Fruit fly (Drosophila melanogaster) whole organism, prepupa: ENCODE measurements around the gene GatB.

Experiments used
- Blimp-1 ChIP-seq: fragments of 200-800 bp; sonication (Bioruptor generic); optimal IDR thresholded peaks from 3 replicates; lab custom pipeline; 2017; ENCODE audit warnings: missing biosample characterization, missing genetic modification characterization, mild to moderate bottlenecking, moderate library complexity, missing genetic modification reagents
- CG10631 ChIP-seq: fragments of 200-800 bp; sonication (Bioruptor generic); optimal IDR thresholded peaks from 2 replicates; lab custom pipeline; 2016; ENCODE audit warnings: missing biosample characterization, missing genetic modification characterization
- CG10669 ChIP-seq: fragments of 200-800 bp; sonication (Bioruptor generic); optimal IDR thresholded peaks from 3 replicates; lab custom pipeline; 2018; ENCODE audit warnings: missing biosample characterization, mild to moderate bottlenecking, missing genetic modification characterization, moderate library complexity
- CG11294 ChIP-seq: fragments of 200-800 bp; sonication (Bioruptor generic); IDR thresholded peaks from 2 replicates; pipeline ENCODE4 v1.3.6; 2022; ENCODE audit warnings: missing biosample characterization, missing genetic modification characterization
- CG11762 ChIP-seq: fragments of 200-800 bp; sonication (Bioruptor generic); optimal IDR thresholded peaks from 3 replicates; lab custom pipeline; 2016; ENCODE audit warnings: missing biosample characterization, missing genetic modification characterization; ENCODE audit not compliant: insufficient read depth
- CG11902 ChIP-seq: fragments of 200-800 bp; sonication (Bioruptor generic); optimal IDR thresholded peaks from 3 replicates; lab custom pipeline; 2016; ENCODE audit warnings: missing biosample characterization, missing genetic modification characterization
- CG15336 ChIP-seq: fragments of 200-800 bp; sonication (Bioruptor generic); IDR thresholded peaks from 2 replicates; pipeline ENCODE4 v1.3.6; 2022; ENCODE audit warnings: missing biosample characterization, missing genetic modification characterization
- CG1621 ChIP-seq: fragments of 200-800 bp; sonication (Bioruptor generic); optimal IDR thresholded peaks from 3 replicates; lab custom pipeline; 2018; ENCODE audit warnings: missing biosample characterization, mild to moderate bottlenecking, missing genetic modification characterization
- CG16779 ChIP-seq: fragments of 200-800 bp; sonication (Bioruptor generic); optimal IDR thresholded peaks from 3 replicates; lab custom pipeline; 2017; ENCODE audit warnings: missing biosample characterization, mild to moderate bottlenecking, missing genetic modification characterization
- CG3032 ChIP-seq: fragments of 200-800 bp; optimal IDR thresholded peaks from 2 replicates; lab custom pipeline; 2019; ENCODE audit warnings: missing biosample characterization, mild to moderate bottlenecking, missing genetic modification characterization, moderate library complexity
- CG31627 ChIP-seq: fragments of 200-800 bp; sonication (Bioruptor generic); optimal IDR thresholded peaks from 3 replicates; lab custom pipeline; 2016; ENCODE audit warnings: missing biosample characterization, missing genetic modification characterization
- CG34406 ChIP-seq: fragments of 200-800 bp; sonication (Bioruptor generic); optimal IDR thresholded peaks from 3 replicates; lab custom pipeline; 2016; ENCODE audit warnings: missing biosample characterization, missing genetic modification characterization
- CG3919 ChIP-seq: fragments of 200-800 bp; sonication (Bioruptor generic); optimal IDR thresholded peaks from 3 replicates; lab custom pipeline; 2016; ENCODE audit warnings: missing biosample characterization, missing genetic modification characterization
- CG6163 ChIP-seq: fragments of 200-800 bp; sonication (Bioruptor generic); IDR thresholded peaks from 3 replicates; pipeline ENCODE4 v1.3.6; 2022; ENCODE audit warnings: missing biosample characterization, missing genetic modification characterization
- CG6276 ChIP-seq: fragments of 200-800 bp; sonication (Bioruptor generic); optimal IDR thresholded peaks from 2 replicates; lab custom pipeline; 2017; ENCODE audit warnings: missing biosample characterization, mild to moderate bottlenecking, missing genetic modification characterization
- CG6792 ChIP-seq: fragments of 200-800 bp; sonication (Bioruptor generic); optimal IDR thresholded peaks from 3 replicates; lab custom pipeline; 2016; ENCODE audit warnings: missing biosample characterization, missing genetic modification characterization
- CG6808 ChIP-seq: fragments of 200-800 bp; sonication (Bioruptor generic); optimal IDR thresholded peaks from 3 replicates; lab custom pipeline; 2017; ENCODE audit warnings: missing biosample characterization, missing genetic modification characterization, mild to moderate bottlenecking, moderate library complexity, missing genetic modification reagents
- CG7368 ChIP-seq: fragments of 200-800 bp; sonication (Bioruptor generic); optimal IDR thresholded peaks from 3 replicates; lab custom pipeline; 2016; ENCODE audit warnings: missing biosample characterization, missing genetic modification characterization
- CG8119 ChIP-seq: fragments of 200-800 bp; sonication (Bioruptor generic); IDR thresholded peaks from 3 replicates; pipeline ENCODE4 v1.3.6; 2022; ENCODE audit warnings: missing biosample characterization, missing genetic modification characterization
- CG8319 ChIP-seq: fragments of 200-800 bp; sonication (Bioruptor generic); optimal IDR thresholded peaks from 3 replicates; lab custom pipeline; 2016; ENCODE audit warnings: missing biosample characterization, missing genetic modification characterization
- CG8632 ChIP-seq: fragments of 200-800 bp; sonication (Bioruptor generic); optimal IDR thresholded peaks from 3 replicates; lab custom pipeline; 2016; ENCODE audit warnings: missing biosample characterization, missing genetic modification characterization
- CG9139 ChIP-seq: fragments of 200-800 bp; sonication (Bioruptor generic); optimal IDR thresholded peaks from 3 replicates; lab custom pipeline; 2017; ENCODE audit warnings: missing biosample characterization, mild to moderate bottlenecking, missing genetic modification characterization
- Eip75B ChIP-seq: fragments of 200-800 bp; sonication (Bioruptor generic); optimal IDR thresholded peaks from 3 replicates; lab custom pipeline; 2016; ENCODE audit warnings: missing biosample characterization, missing genetic modification characterization
- Eip78C ChIP-seq: fragments of 200-800 bp; sonication (Bioruptor generic); peaks from one replicate; lab custom pipeline; 2016; ENCODE audit warnings: missing biosample characterization, missing genetic modification characterization
- Ets21C ChIP-seq: fragments of 200-800 bp; sonication (Bioruptor generic); optimal IDR thresholded peaks from 3 replicates; lab custom pipeline; 2016; ENCODE audit warnings: missing biosample characterization, missing genetic modification characterization
- Ets96B ChIP-seq: fragments of 200-800 bp; optimal IDR thresholded peaks from 2 replicates; lab custom pipeline; 2019; ENCODE audit warnings: missing biosample characterization, mild to moderate bottlenecking, missing genetic modification characterization, moderate library complexity
- Hr38 ChIP-seq: sonication (Bioruptor generic); optimal IDR thresholded peaks from 2 replicates; lab custom pipeline; 2016; ENCODE audit warnings: missing biosample characterization, missing genetic modification characterization
- Hr39 ChIP-seq: fragments of 200-800 bp; sonication (Bioruptor generic); optimal IDR thresholded peaks from 2 replicates; lab custom pipeline; 2016; ENCODE audit warnings: missing biosample characterization, missing genetic modification characterization
- Lpt ChIP-seq: fragments of 200-800 bp; sonication (Bioruptor generic); optimal IDR thresholded peaks from 3 replicates; lab custom pipeline; 2016; ENCODE audit warnings: missing biosample characterization, missing genetic modification characterization
- Met ChIP-seq: fragments of 200-800 bp; sonication (Bioruptor generic); optimal IDR thresholded peaks from 3 replicates; lab custom pipeline; 2016; ENCODE audit warnings: missing biosample characterization, missing genetic modification characterization
- Sox102F ChIP-seq: fragments of 200-800 bp; sonication (Bioruptor generic); optimal IDR thresholded peaks from 2 replicates; lab custom pipeline; 2016; ENCODE audit warnings: missing biosample characterization, mild to moderate bottlenecking, missing genetic modification characterization
- Sox14 ChIP-seq: fragments of 200-800 bp; sonication (Bioruptor generic); optimal IDR thresholded peaks from 3 replicates; lab custom pipeline; 2016; ENCODE audit warnings: missing biosample characterization, missing genetic modification characterization
- Sox15 ChIP-seq: fragments of 200-800 bp; sonication (Bioruptor generic); optimal IDR thresholded peaks from 3 replicates; lab custom pipeline; 2016; ENCODE audit warnings: missing biosample characterization, missing genetic modification characterization
- achi ChIP-seq: fragments of 200-800 bp; sonication (Bioruptor generic); optimal IDR thresholded peaks from 3 replicates; lab custom pipeline; 2016; ENCODE audit warnings: missing biosample characterization, missing genetic modification characterization
- acj6 ChIP-seq: fragments of 200-800 bp; sonication (Bioruptor generic); optimal IDR thresholded peaks from 3 replicates; lab custom pipeline; 2016; ENCODE audit warnings: missing biosample characterization, missing genetic modification characterization
- cyc ChIP-seq: fragments of 200-800 bp; sonication (Bioruptor generic); optimal IDR thresholded peaks from 3 replicates; lab custom pipeline; 2016; ENCODE audit warnings: missing biosample characterization, missing genetic modification characterization
- dsx ChIP-seq: fragments of 200-800 bp; optimal IDR thresholded peaks from 3 replicates; lab custom pipeline; 2019; ENCODE audit warnings: missing biosample characterization, mild to moderate bottlenecking, missing genetic modification characterization, moderate library complexity; ENCODE audit not compliant: poor library complexity, severe bottlenecking
- fkh ChIP-seq: fragments of 200-800 bp; sonication (Bioruptor generic); optimal IDR thresholded peaks from 3 replicates; lab custom pipeline; 2017; ENCODE audit warnings: missing biosample characterization, mild to moderate bottlenecking, missing genetic modification characterization, moderate library complexity
- lz ChIP-seq: fragments of 200-800 bp; sonication (Bioruptor generic); optimal IDR thresholded peaks from 3 replicates; lab custom pipeline; 2016; ENCODE audit warnings: missing biosample characterization, missing genetic modification characterization
- net ChIP-seq: fragments of 200-800 bp; sonication (Bioruptor generic); optimal IDR thresholded peaks from 3 replicates; lab custom pipeline; 2016; ENCODE audit warnings: missing biosample characterization, missing genetic modification characterization
- pdm3 ChIP-seq: fragments of 200-800 bp; sonication (Bioruptor generic); optimal IDR thresholded peaks from 3 replicates; lab custom pipeline; 2016; ENCODE audit warnings: missing biosample characterization, missing genetic modification characterization
- salr ChIP-seq, 2 experiments: fragments of 200-800 bp; sonication (Bioruptor generic); optimal IDR thresholded peaks; 3 replicates each; lab custom pipeline; 2016 to 2018; ENCODE audit warnings: missing biosample characterization in 2 of 2, missing genetic modification characterization in 2 of 2, mild to moderate bottlenecking in 1 of 2
- ss ChIP-seq, 2 experiments: fragments of 200-800 bp; sonication (Bioruptor generic); optimal IDR thresholded peaks; 2 replicates in 1 of 2; 3 replicates in 1 of 2; lab custom pipeline; 2017 to 2018; ENCODE audit warnings: mild to moderate bottlenecking in 2 of 2, missing biosample characterization in 2 of 2, missing genetic modification characterization in 2 of 2, moderate library complexity in 1 of 2
- svp ChIP-seq: fragments of 200-800 bp; sonication (Bioruptor generic); peaks from one replicate; lab custom pipeline; 2016; ENCODE audit warnings: missing biosample characterization, missing genetic modification characterization

GatB gene

dm6 chr3R:24108902-24109389 lies 21.1 kb downstream of the GatB start, which contains the start of the genes eIF4EHP and CG18428 (continued):
- TF ChIP-seq Sox15 (GFP tag; lab: Kevin White, UChicago) = peak; percentile 98
- peak; percentile 6 for TF ChIP-seq Hr38 (GFP tag; lab: Kevin White, UChicago)
- TF ChIP-seq pdm3 (GFP tag; lab: Kevin White, UChicago) = peak; percentile 96
- TF ChIP-seq Ets96B (tag; lab: Kevin White, UChicago) = peak; percentile 100
- TF ChIP-seq acj6 = peak; percentile 99
- TF ChIP-seq CG10631 = peak; percentile 99
- peak; percentile 99 for TF ChIP-seq CG3919 (GFP tag; lab: Kevin White, UChicago)
- peak; percentile 95 for TF ChIP-seq CG8319 (GFP tag; lab: Kevin White, UChicago)
- TF ChIP-seq svp = peak; percentile 98
- no peak for TF ChIP-seq CG8119 (GFP tag; lab: Robert Waterston, UW)
- peak; percentile 99 to 100 for TF ChIP-seq ss (GFP tag; optimal IDR thresholded peaks at IDR 0.05; lab: Kevin White, UChicago)
- TF ChIP-seq lz (GFP tag; lab: Kevin White, UChicago) = peak; percentile 95
- peak; percentile 98 for TF ChIP-seq Blimp-1 (GFP tag; lab: Kevin White, UChicago)
- peak; percentile 92 for TF ChIP-seq Hr39 (GFP tag; lab: Kevin White, UChicago)
- TF ChIP-seq CG7368 (GFP tag; lab: Kevin White, UChicago) = peak; percentile 98
- peak; percentile 94 for TF ChIP-seq Sox14 (GFP tag; lab: Kevin White, UChicago)
- TF ChIP-seq achi = peak; percentile 100
- TF ChIP-seq CG34406 (GFP tag; lab: Kevin White, UChicago) = peak; percentile 100

dm6 chr3R:24106879-24107441 lies 23.1 kb downstream of the GatB start, which contains the start of gene CG10694:
CG10694 (plus strand) TSS chr3R:24107391.
- no peak for TF ChIP-seq CG31627 (GFP tag; lab: Kevin White, UChicago)
- TF ChIP-seq CG16779 (tag; lab: Kevin White, UChicago) = no peak
- TF ChIP-seq svp = no peak
- no peak for TF ChIP-seq CG11762 (GFP tag; lab: Kevin White, UChicago)
- TF ChIP-seq CG6792 (GFP tag; lab: Kevin White, UChicago) = no peak
- no peak for TF ChIP-seq Met (GFP tag; lab: Kevin White, UChicago)
- no peak for TF ChIP-seq CG8632 (GFP tag; lab: Kevin White, UChicago)
- no peak for TF ChIP-seq Hr39 (GFP tag; lab: Kevin White, UChicago)
- TF ChIP-seq fkh (GFP tag; lab: Kevin White, UChicago) = no peak
- no peak for TF ChIP-seq Eip78C
- no peak for TF ChIP-seq CG11294
- TF ChIP-seq CG10631 = no peak
- no peak for TF ChIP-seq CG6276 (GFP tag; lab: Kevin White, UChicago)
- TF ChIP-seq CG3919 (GFP tag; lab: Kevin White, UChicago) = no peak
- TF ChIP-seq salr (GFP tag; optimal IDR thresholded peaks at IDR 0.05; lab: Kevin White, UChicago) = no peak

dm6 chr3R:24106059-24106631 lies 23.9 kb downstream of the GatB start:
- no peak for TF ChIP-seq CG11902 (GFP tag; lab: Kevin White, UChicago)
- peak; percentile 65 for TF ChIP-seq Eip75B
- TF ChIP-seq cyc (GFP tag; lab: Kevin White, UChicago) = peak; percentile 37
- peak; percentile 39 for TF ChIP-seq CG8632 (GFP tag; lab: Kevin White, UChicago)
- TF ChIP-seq CG15336 (GFP tag; lab: Robert Waterston, UW) = no peak
- TF ChIP-seq Hr38 (GFP tag; lab: Kevin White, UChicago) = no peak
- TF ChIP-seq CG8319 (GFP tag; lab: Kevin White, UChicago) = peak; percentile 36
- peak; percentile 68 for TF ChIP-seq acj6
- TF ChIP-seq dsx (GFP tag; lab: Kevin White, UChicago) = no peak
- TF ChIP-seq Ets21C (GFP tag; lab: Kevin White, UChicago) = peak; percentile 44
- TF ChIP-seq net = peak; percentile 70
- peak; percentile 71 for TF ChIP-seq CG1621 (tag; lab: Kevin White, UChicago)
- TF ChIP-seq svp = peak; percentile 77
- TF ChIP-seq CG6792 (GFP tag; lab: Kevin White, UChicago) = peak; percentile 72
- TF ChIP-seq fkh (GFP tag; lab: Kevin White, UChicago) = no peak
- peak; percentile 61 for TF ChIP-seq Sox14 (GFP tag; lab: Kevin White, UChicago)
- no peak for TF ChIP-seq CG9139 (GFP tag; lab: Kevin White, UChicago)
- TF ChIP-seq CG8119 (GFP tag; lab: Robert Waterston, UW) = no peak
- TF ChIP-seq Sox102F (GFP tag; lab: Kevin White, UChicago) = peak; percentile 82
- peak; percentile 6 for TF ChIP-seq CG6808
- no peak for TF ChIP-seq CG6163 (GFP tag; lab: Robert Waterston, UW)
- TF ChIP-seq CG34406 (GFP tag; lab: Kevin White, UChicago) = peak; percentile 49
- TF ChIP-seq CG3032 (tag; lab: Kevin White, UChicago) = peak; percentile 31
- TF ChIP-seq CG11762 (GFP tag; lab: Kevin White, UChicago) = peak; percentile 59
- peak; percentile 35 for TF ChIP-seq CG10669 (GFP tag; lab: Kevin White, UChicago)
- peak; percentile 8 for TF ChIP-seq Lpt (GFP tag; lab: Kevin White, UChicago)
